Fruit fly (Drosophila melanogaster) whole organism, prepupa: Measurements from ENCODE around the gene Tbca.

Experiments used
- Blimp-1 ChIP-seq: fragments of 200-800 bp; sonication (Bioruptor generic); optimal IDR thresholded peaks from 3 replicates; lab custom pipeline; 2017; ENCODE audit warnings: missing biosample characterization, missing genetic modification characterization, mild to moderate bottlenecking, moderate library complexity, missing genetic modification reagents
- CG10631 ChIP-seq: fragments of 200-800 bp; sonication (Bioruptor generic); optimal IDR thresholded peaks from 2 replicates; lab custom pipeline; 2016; ENCODE audit warnings: missing biosample characterization, missing genetic modification characterization
- CG10669 ChIP-seq: fragments of 200-800 bp; sonication (Bioruptor generic); optimal IDR thresholded peaks from 3 replicates; lab custom pipeline; 2018; ENCODE audit warnings: missing biosample characterization, mild to moderate bottlenecking, missing genetic modification characterization, moderate library complexity
- CG11294 ChIP-seq: fragments of 200-800 bp; sonication (Bioruptor generic); IDR thresholded peaks from 2 replicates; pipeline ENCODE4 v1.3.6; 2022; ENCODE audit warnings: missing biosample characterization, missing genetic modification characterization
- CG11902 ChIP-seq: fragments of 200-800 bp; sonication (Bioruptor generic); optimal IDR thresholded peaks from 3 replicates; lab custom pipeline; 2016; ENCODE audit warnings: missing biosample characterization, missing genetic modification characterization
- CG15336 ChIP-seq: fragments of 200-800 bp; sonication (Bioruptor generic); IDR thresholded peaks from 2 replicates; pipeline ENCODE4 v1.3.6; 2022; ENCODE audit warnings: missing biosample characterization, missing genetic modification characterization
- CG31627 ChIP-seq: fragments of 200-800 bp; sonication (Bioruptor generic); optimal IDR thresholded peaks from 3 replicates; lab custom pipeline; 2016; ENCODE audit warnings: missing biosample characterization, missing genetic modification characterization
- CG32006 ChIP-seq: fragments of 200-800 bp; sonication (Bioruptor generic); optimal IDR thresholded peaks from 3 replicates; lab custom pipeline; 2017; ENCODE audit warnings: missing biosample characterization, mild to moderate bottlenecking, missing genetic modification characterization
- CG34406 ChIP-seq: fragments of 200-800 bp; sonication (Bioruptor generic); optimal IDR thresholded peaks from 3 replicates; lab custom pipeline; 2016; ENCODE audit warnings: missing biosample characterization, missing genetic modification characterization
- CG3919 ChIP-seq: fragments of 200-800 bp; sonication (Bioruptor generic); optimal IDR thresholded peaks from 3 replicates; lab custom pipeline; 2016; ENCODE audit warnings: missing biosample characterization, missing genetic modification characterization
- CG4318 ChIP-seq: fragments of 200-800 bp; sonication (Bioruptor generic); optimal IDR thresholded peaks from 3 replicates; lab custom pipeline; 2017; ENCODE audit warnings: missing biosample characterization, mild to moderate bottlenecking, missing genetic modification characterization
- CG6276 ChIP-seq: fragments of 200-800 bp; sonication (Bioruptor generic); optimal IDR thresholded peaks from 2 replicates; lab custom pipeline; 2017; ENCODE audit warnings: missing biosample characterization, mild to moderate bottlenecking, missing genetic modification characterization
- CG7368 ChIP-seq: fragments of 200-800 bp; sonication (Bioruptor generic); optimal IDR thresholded peaks from 3 replicates; lab custom pipeline; 2016; ENCODE audit warnings: missing biosample characterization, missing genetic modification characterization
- CG8119 ChIP-seq: fragments of 200-800 bp; sonication (Bioruptor generic); IDR thresholded peaks from 3 replicates; pipeline ENCODE4 v1.3.6; 2022; ENCODE audit warnings: missing biosample characterization, missing genetic modification characterization
- CG8319 ChIP-seq: fragments of 200-800 bp; sonication (Bioruptor generic); optimal IDR thresholded peaks from 3 replicates; lab custom pipeline; 2016; ENCODE audit warnings: missing biosample characterization, missing genetic modification characterization
- CG8632 ChIP-seq: fragments of 200-800 bp; sonication (Bioruptor generic); optimal IDR thresholded peaks from 3 replicates; lab custom pipeline; 2016; ENCODE audit warnings: missing biosample characterization, missing genetic modification characterization
- CG9139 ChIP-seq: fragments of 200-800 bp; sonication (Bioruptor generic); optimal IDR thresholded peaks from 3 replicates; lab custom pipeline; 2017; ENCODE audit warnings: missing biosample characterization, mild to moderate bottlenecking, missing genetic modification characterization
- Eip75B ChIP-seq: fragments of 200-800 bp; sonication (Bioruptor generic); optimal IDR thresholded peaks from 3 replicates; lab custom pipeline; 2016; ENCODE audit warnings: missing biosample characterization, missing genetic modification characterization
- Eip78C ChIP-seq: fragments of 200-800 bp; sonication (Bioruptor generic); peaks from one replicate; lab custom pipeline; 2016; ENCODE audit warnings: missing biosample characterization, missing genetic modification characterization
- Eip93F ChIP-seq: fragments of 200-800 bp; sonication (Bioruptor generic); optimal IDR thresholded peaks from 2 replicates; lab custom pipeline; 2016; ENCODE audit warnings: missing biosample characterization, mild to moderate bottlenecking, missing genetic modification characterization
- Ets96B ChIP-seq: fragments of 200-800 bp; optimal IDR thresholded peaks from 2 replicates; lab custom pipeline; 2019; ENCODE audit warnings: missing biosample characterization, mild to moderate bottlenecking, missing genetic modification characterization, moderate library complexity
- Hr39 ChIP-seq: fragments of 200-800 bp; sonication (Bioruptor generic); optimal IDR thresholded peaks from 2 replicates; lab custom pipeline; 2016; ENCODE audit warnings: missing biosample characterization, missing genetic modification characterization
- Hr4 ChIP-seq: fragments of 200-800 bp; sonication (Bioruptor generic); optimal IDR thresholded peaks from 3 replicates; lab custom pipeline; 2016; ENCODE audit warnings: missing biosample characterization, missing genetic modification characterization
- Lpt ChIP-seq: fragments of 200-800 bp; sonication (Bioruptor generic); optimal IDR thresholded peaks from 3 replicates; lab custom pipeline; 2016; ENCODE audit warnings: missing biosample characterization, missing genetic modification characterization
- Met ChIP-seq: fragments of 200-800 bp; sonication (Bioruptor generic); optimal IDR thresholded peaks from 3 replicates; lab custom pipeline; 2016; ENCODE audit warnings: missing biosample characterization, missing genetic modification characterization
- Smox ChIP-seq: fragments of 200-800 bp; sonication (Bioruptor generic); optimal IDR thresholded peaks from 3 replicates; lab custom pipeline; 2016; ENCODE audit warnings: missing biosample characterization, missing genetic modification characterization
- achi ChIP-seq: fragments of 200-800 bp; sonication (Bioruptor generic); optimal IDR thresholded peaks from 3 replicates; lab custom pipeline; 2016; ENCODE audit warnings: missing biosample characterization, missing genetic modification characterization
- acj6 ChIP-seq: fragments of 200-800 bp; sonication (Bioruptor generic); optimal IDR thresholded peaks from 3 replicates; lab custom pipeline; 2016; ENCODE audit warnings: missing biosample characterization, missing genetic modification characterization
- dac ChIP-seq: fragments of 200-800 bp; sonication (Bioruptor generic); optimal IDR thresholded peaks from 2 replicates; lab custom pipeline; 2017; ENCODE audit warnings: missing biosample characterization, mild to moderate bottlenecking, missing genetic modification characterization
- eg ChIP-seq: fragments of 200-800 bp; sonication (Bioruptor generic); IDR thresholded peaks from 3 replicates; pipeline ENCODE4 v1.3.6; 2022; ENCODE audit warnings: missing biosample characterization, missing genetic modification characterization
- esn ChIP-seq: fragments of 200-800 bp; sonication (Bioruptor generic); optimal IDR thresholded peaks from 2 replicates; lab custom pipeline; 2016; ENCODE audit warnings: missing biosample characterization, mild to moderate bottlenecking, missing genetic modification characterization, moderate library complexity
- fd85E ChIP-seq: fragments of 200-800 bp; sonication (Bioruptor generic); optimal IDR thresholded peaks from 3 replicates; lab custom pipeline; 2016; ENCODE audit warnings: missing biosample characterization, missing genetic modification characterization
- fkh ChIP-seq: fragments of 200-800 bp; sonication (Bioruptor generic); optimal IDR thresholded peaks from 3 replicates; lab custom pipeline; 2017; ENCODE audit warnings: missing biosample characterization, mild to moderate bottlenecking, missing genetic modification characterization, moderate library complexity
- lz ChIP-seq: fragments of 200-800 bp; sonication (Bioruptor generic); optimal IDR thresholded peaks from 3 replicates; lab custom pipeline; 2016; ENCODE audit warnings: missing biosample characterization, missing genetic modification characterization
- net ChIP-seq: fragments of 200-800 bp; sonication (Bioruptor generic); optimal IDR thresholded peaks from 3 replicates; lab custom pipeline; 2016; ENCODE audit warnings: missing biosample characterization, missing genetic modification characterization
- salr ChIP-seq, 2 experiments: fragments of 200-800 bp; sonication (Bioruptor generic); optimal IDR thresholded peaks; 3 replicates each; lab custom pipeline; 2016 to 2018; ENCODE audit warnings: missing biosample characterization in 2 of 2, missing genetic modification characterization in 2 of 2, mild to moderate bottlenecking in 1 of 2
- spab ChIP-seq: fragments of 200-800 bp; sonication (Bioruptor generic); optimal IDR thresholded peaks from 2 replicates; lab custom pipeline; 2017; ENCODE audit warnings: missing biosample characterization, mild to moderate bottlenecking, missing genetic modification characterization, missing genetic modification reagents
- svp ChIP-seq: fragments of 200-800 bp; sonication (Bioruptor generic); peaks from one replicate; lab custom pipeline; 2016; ENCODE audit warnings: missing biosample characterization, missing genetic modification characterization
- vri ChIP-seq: fragments of 200-800 bp; sonication (Bioruptor generic); optimal IDR thresholded peaks from 3 replicates; lab custom pipeline; 2016; ENCODE audit warnings: missing biosample characterization, mild to moderate bottlenecking, missing genetic modification characterization

The Tbca gene

DNA sequence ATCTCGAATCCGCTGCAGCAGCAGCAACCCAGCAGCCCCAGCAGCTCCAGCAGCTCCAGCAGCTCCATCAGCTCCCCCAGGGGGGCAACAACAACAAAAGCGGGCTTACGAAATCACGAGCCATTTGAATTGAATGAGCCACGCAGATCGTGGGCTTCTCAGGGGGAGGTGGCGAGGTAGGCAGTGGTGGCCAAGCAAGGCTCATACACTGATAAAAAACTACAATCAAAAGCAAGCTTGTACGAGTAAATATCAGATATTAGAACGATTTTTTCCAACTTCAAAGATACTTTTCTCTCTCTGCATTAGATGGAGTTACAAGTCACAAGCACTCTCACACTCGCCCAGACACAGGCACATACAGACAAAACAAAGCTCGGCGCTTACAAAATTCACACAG, 34.1 kb upstream of the Tbca start (continued):
- TF ChIP-seq Hr39 (GFP tag; lab: Kevin White, UChicago) (peak; percentile 46), Ets96B (tag; lab: Kevin White, UChicago) (no peak), dac (GFP tag; lab: Kevin White, UChicago) (peak; percentile 74), CG3919 (GFP tag; lab: Kevin White, UChicago) (peak; percentile 47), vri (GFP tag; lab: Kevin White, UChicago) (peak; percentile 31), Eip75B (GFP tag; lab: Kevin White, UChicago) (peak; percentile 48), esn (GFP tag; lab: Kevin White, UChicago) (peak; percentile 46), CG11294 (GFP tag; lab: Robert Waterston, UW) (peak; percentile 24; the same call in 1 of the 2 replicates), CG31627 (GFP tag; lab: Kevin White, UChicago) (peak; percentile 44), CG7368 (GFP tag; lab: Kevin White, UChicago) (peak; percentile 8), lz (GFP tag; lab: Kevin White, UChicago) (peak; percentile 41), eg (GFP tag; lab: Robert Waterston, UW) (peak; percentile 88), CG8119 (GFP tag; lab: Robert Waterston, UW) (peak; percentile 67; the same call in 2 of the 3 replicates), CG8319 (GFP tag; lab: Kevin White, UChicago) (no peak), fkh (GFP tag; lab: Kevin White, UChicago) (no peak), Eip78C (peak; percentile 82), Blimp-1 (GFP tag; lab: Kevin White, UChicago) (no peak)
- TF ChIP-seq, all 60 proteins: peak for 33

- peak; percentile 46; the same call in 2 of the 3 replicates for TF ChIP-seq eg (GFP tag; lab: Robert Waterston, UW)
- peak; percentile 48 for TF ChIP-seq Hr4 (GFP tag; lab: Kevin White, UChicago)
- TF ChIP-seq CG15336: peak; percentile 30; the same call in 1 of the 2 replicates
- TF ChIP-seq CG10631 (GFP tag; lab: Kevin White, UChicago): peak; percentile 15
- no peak for TF ChIP-seq net (GFP tag; lab: Kevin White, UChicago)
- TF ChIP-seq CG10669 (GFP tag; lab: Kevin White, UChicago): no peak
- TF ChIP-seq CG8119 (GFP tag; lab: Robert Waterston, UW): no peak; the same call in 2 of the 3 replicates
- TF ChIP-seq svp (GFP tag; lab: Kevin White, UChicago): no peak
- no peak for TF ChIP-seq CG34406
- peak; percentile 2 for TF ChIP-seq CG4318 (GFP tag; lab: Kevin White, UChicago)
- no peak for TF ChIP-seq salr (GFP tag; optimal IDR thresholded peaks at IDR 0.05; lab: Kevin White, UChicago)
- peak; percentile 34 for TF ChIP-seq CG6276 (GFP tag; lab: Kevin White, UChicago)
- TF ChIP-seq Eip78C: peak; percentile 16
- peak; percentile 13 for TF ChIP-seq dac (GFP tag; lab: Kevin White, UChicago)
- TF ChIP-seq CG9139 (GFP tag; lab: Kevin White, UChicago): no peak
- TF ChIP-seq CG3919 (GFP tag; lab: Kevin White, UChicago): no peak
- TF ChIP-seq CG8632 (GFP tag; lab: Kevin White, UChicago): no peak
- TF ChIP-seq spab (GFP tag; lab: Kevin White, UChicago): no peak
- TF ChIP-seq Eip93F: no peak
- no peak for TF ChIP-seq Eip75B (GFP tag; lab: Kevin White, UChicago)
- TF ChIP-seq Smox (GFP tag; lab: Kevin White, UChicago): no peak
- TF ChIP-seq Lpt: no peak
- 0 out of 2 replicates have a peak, but pooled peaks have one; percentile 31 for TF ChIP-seq CG11294 (GFP tag; lab: Robert Waterston, UW)
- TF ChIP-seq acj6: no peak
- TF ChIP-seq CG11902: no peak
- TF ChIP-seq fd85E (GFP tag; lab: Kevin White, UChicago): no peak
- peak; percentile 17 for TF ChIP-seq achi (GFP tag; lab: Kevin White, UChicago)
- peak; percentile 64 for TF ChIP-seq CG32006 (GFP tag; lab: Kevin White, UChicago)
- no peak for TF ChIP-seq Met
Observed at dm6 chr3R:31709769-31710168, 33.5 kb upstream of the Tbca start.
